Worm (Caenorhabditis elegans) whole organism, L2 larva: ENCODE measurements around the gene C05D2.8.

Source experiments
- C34F6.9 ChIP-seq: fragments of 150-350 bp; optimal IDR thresholded peaks from 2 replicates; lab custom pipeline; 2014; ENCODE audit warnings: missing biosample characterization, missing genetic modification characterization
- R02D3.7 ChIP-seq: fragments of 150-350 bp; optimal IDR thresholded peaks from 2 replicates; lab custom pipeline; 2014; ENCODE audit warnings: missing biosample characterization, missing genetic modification characterization
- ama-1 ChIP-seq: fragments of 150-350 bp; optimal IDR thresholded peaks from 2 replicates; lab custom pipeline; 2018; ENCODE audit warnings: inconsistent platforms
- dmd-4 ChIP-seq: sonication (generic microtip); optimal IDR thresholded peaks from 2 replicates; lab custom pipeline; 2017; ENCODE audit warnings: missing biosample characterization, missing genetic modification characterization
- egl-27 ChIP-seq: sonication (generic microtip); optimal IDR thresholded peaks from 3 replicates; lab custom pipeline; 2017; ENCODE audit warnings: missing biosample characterization, missing genetic modification reagents, missing genetic modification characterization
- gmeb-1 ChIP-seq: fragments of 150-350 bp; optimal IDR thresholded peaks from 2 replicates; lab custom pipeline; 2014; ENCODE audit warnings: missing biosample characterization, missing genetic modification characterization
- lin-39 ChIP-seq: fragments of 150-350 bp; optimal IDR thresholded peaks from 2 replicates; lab custom pipeline; 2014; ENCODE audit warnings: missing biosample characterization, missing genetic modification reagents, missing genetic modification characterization
- nhr-10 ChIP-seq: sonication (generic microtip); optimal IDR thresholded peaks from 2 replicates; lab custom pipeline; 2017; ENCODE audit warnings: missing biosample characterization, missing genetic modification characterization
- nhr-129 ChIP-seq: fragments of 150-350 bp; optimal IDR thresholded peaks from 2 replicates; lab custom pipeline; 2014; ENCODE audit warnings: missing biosample characterization, missing genetic modification characterization
- nhr-77 ChIP-seq: fragments of 150-350 bp; optimal IDR thresholded peaks from 2 replicates; lab custom pipeline; 2014; ENCODE audit warnings: missing biosample characterization, missing genetic modification characterization
- snpc-4 ChIP-seq: fragments of 150-350 bp; optimal IDR thresholded peaks from 2 replicates; lab custom pipeline; 2014; ENCODE audit warnings: missing biosample characterization, missing genetic modification characterization
- unc-55 ChIP-seq: fragments of 150-350 bp; sonication (generic microtip); optimal IDR thresholded peaks from 3 replicates; lab custom pipeline; 2014; ENCODE audit warnings: missing biosample characterization, missing genetic modification reagents, missing genetic modification characterization
- unc-62 ChIP-seq: fragments of 150-350 bp; optimal IDR thresholded peaks from 2 replicates; lab custom pipeline; 2014; ENCODE audit warnings: missing biosample characterization, missing genetic modification reagents, missing genetic modification characterization
- ztf-4 ChIP-seq: fragments of 150-350 bp; optimal IDR thresholded peaks from 2 replicates; lab custom pipeline; 2014; ENCODE audit warnings: missing biosample characterization, missing genetic modification characterization

DNA sequence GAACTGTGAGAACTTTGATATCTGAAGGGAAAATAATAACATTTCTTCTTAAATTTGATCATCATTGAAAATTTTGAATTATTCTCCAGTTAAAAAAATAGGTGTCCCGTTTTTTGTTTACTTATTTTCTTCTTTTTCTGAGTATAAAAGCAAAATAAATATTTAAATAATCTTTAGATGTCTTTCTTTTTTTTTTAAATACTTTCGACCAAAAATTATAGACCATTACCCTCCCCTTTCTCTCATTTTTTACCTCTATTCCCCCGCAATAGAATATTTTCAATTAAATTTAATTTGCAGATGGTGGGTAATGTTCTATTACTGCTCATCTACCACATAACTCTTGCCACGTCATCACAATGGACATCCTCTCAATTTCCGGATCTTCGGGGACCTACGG, 36.5 kb downstream of the C05D2.8 start, which contains the start of gene molo-1:
- no peak for TF ChIP-seq dmd-4 (tag; lab: Kevin White, UChicago)
- TF ChIP-seq egl-27 (tag; lab: Kevin White, UChicago), result no peak
- no peak for TF ChIP-seq R02D3.7 (tag; lab: Kevin White, UChicago)
- TF ChIP-seq unc-55, result no peak
- no peak for TF ChIP-seq lin-39 (tag; lab: Kevin White, UChicago)
- no peak for TF ChIP-seq snpc-4
- no peak for TF ChIP-seq nhr-10 (tag; lab: Kevin White, UChicago)
- no peak for TF ChIP-seq C34F6.9 (tag; lab: Kevin White, UChicago)
- no peak for TF ChIP-seq nhr-129 (tag; lab: Kevin White, UChicago)
- no peak for TF ChIP-seq gmeb-1 (tag; lab: Kevin White, UChicago)
- TF ChIP-seq unc-62, result no peak
- no peak for TF ChIP-seq ztf-4 (tag; lab: Kevin White, UChicago)
- no peak for TF ChIP-seq ama-1
- no peak for TF ChIP-seq nhr-77 (tag; lab: Kevin White, UChicago)
